Worm (Caenorhabditis elegans) whole organism, late embryonic: ENCODE measurements around the gene srh-127.

Experiments
- C38D4.7 ChIP-seq: fragments of 200-800 bp; sonication (Bioruptor generic); optimal IDR thresholded peaks from 2 replicates; lab custom pipeline; 2018; ENCODE audit warnings: mild to moderate bottlenecking, missing genetic modification characterization, moderate library complexity, missing compliant biosample characterization
- K02D7.2 ChIP-seq: sonication (generic microtip); optimal IDR thresholded peaks from 2 replicates; lab custom pipeline; 2017; ENCODE audit warnings: mild to moderate bottlenecking, missing genetic modification characterization, missing compliant biosample characterization
- ama-1 ChIP-seq: fragments of 150-350 bp; optimal IDR thresholded peaks from 2 replicates; lab custom pipeline; 2014
- ceh-14 ChIP-seq: sonication (generic microtip); optimal IDR thresholded peaks from 2 replicates; lab custom pipeline; 2016; ENCODE audit warnings: missing genotype, missing genetic modification characterization, missing compliant biosample characterization
- ceh-18 ChIP-seq: sonication (generic microtip); optimal IDR thresholded peaks from 2 replicates; lab custom pipeline; 2016; ENCODE audit warnings: missing genetic modification characterization, missing compliant biosample characterization
- ceh-19 ChIP-seq: fragments of 200-800 bp; sonication (Bioruptor generic); optimal IDR thresholded peaks from 2 replicates; lab custom pipeline; 2018; ENCODE audit warnings: mild to moderate bottlenecking, missing genetic modification characterization, missing compliant biosample characterization
- ceh-22 ChIP-seq: sonication (generic microtip); optimal IDR thresholded peaks from 2 replicates; lab custom pipeline; 2017; ENCODE audit warnings: missing biosample characterization, missing genetic modification characterization
- ceh-30 ChIP-seq: fragments of 150-350 bp; optimal IDR thresholded peaks from 2 replicates; lab custom pipeline; 2014; ENCODE audit warnings: missing biosample characterization, missing genetic modification characterization
- ceh-31 ChIP-seq: sonication (generic microtip); optimal IDR thresholded peaks from 2 replicates; lab custom pipeline; 2016; ENCODE audit warnings: missing genetic modification characterization, missing compliant biosample characterization
- ceh-34 ChIP-seq: sonication (generic microtip); optimal IDR thresholded peaks from 2 replicates; lab custom pipeline; 2016; ENCODE audit warnings: mild to moderate bottlenecking, missing genetic modification characterization, missing compliant biosample characterization
- ceh-45 ChIP-seq: fragments of 200-800 bp; sonication (Bioruptor generic); IDR thresholded peaks from 2 replicates; pipeline ENCODE4 v1.3.6; 2022; ENCODE audit warnings: missing genetic modification reagents, missing genetic modification characterization, missing compliant biosample characterization
- ceh-48 ChIP-seq: sonication (generic microtip); optimal IDR thresholded peaks from 2 replicates; lab custom pipeline; 2016; ENCODE audit warnings: missing genetic modification characterization, inconsistent platforms, missing compliant biosample characterization
- ceh-9 ChIP-seq: sonication (generic microtip); optimal IDR thresholded peaks from 2 replicates; lab custom pipeline; 2016; ENCODE audit warnings: mild to moderate bottlenecking, missing genetic modification characterization, inconsistent platforms, missing compliant biosample characterization
- che-1 ChIP-seq: sonication (generic microtip); optimal IDR thresholded peaks from 2 replicates; lab custom pipeline; 2016; ENCODE audit warnings: mild to moderate bottlenecking, missing genetic modification characterization, missing compliant biosample characterization
- elt-2 ChIP-seq: sonication (generic microtip); optimal IDR thresholded peaks from 2 replicates; lab custom pipeline; 2016; ENCODE audit warnings: missing genetic modification reagents, missing genetic modification characterization, missing compliant biosample characterization
- elt-4 ChIP-seq: sonication (generic microtip); optimal IDR thresholded peaks from 2 replicates; lab custom pipeline; 2016; ENCODE audit warnings: missing genetic modification characterization, missing compliant biosample characterization
- ets-4 ChIP-seq: sonication (generic microtip); optimal IDR thresholded peaks from 2 replicates; lab custom pipeline; 2016; ENCODE audit warnings: missing genetic modification characterization, missing compliant biosample characterization
- eyg-1 ChIP-seq: sonication (generic microtip); optimal IDR thresholded peaks from 2 replicates; lab custom pipeline; 2016; ENCODE audit warnings: missing genotype, missing genetic modification characterization, missing compliant biosample characterization
- fax-1 ChIP-seq: sonication (generic microtip); optimal IDR thresholded peaks from 2 replicates; lab custom pipeline; 2016; ENCODE audit warnings: missing genotype, missing genetic modification characterization, missing compliant biosample characterization
- fkh-10 ChIP-seq: fragments of 150-350 bp; optimal IDR thresholded peaks from 2 replicates; lab custom pipeline; 2014; ENCODE audit warnings: missing biosample characterization, missing genetic modification reagents, missing genetic modification characterization
- fkh-6 ChIP-seq: sonication (generic microtip); optimal IDR thresholded peaks from 2 replicates; lab custom pipeline; 2016; ENCODE audit warnings: missing genetic modification characterization, missing compliant biosample characterization
- hlh-13 ChIP-seq: fragments of 200-800 bp; sonication (Bioruptor generic); optimal IDR thresholded peaks from 2 replicates; lab custom pipeline; 2018; ENCODE audit warnings: mild to moderate bottlenecking, missing genetic modification characterization, missing compliant biosample characterization
- hlh-6 ChIP-seq: sonication (generic microtip); optimal IDR thresholded peaks from 2 replicates; lab custom pipeline; 2016; ENCODE audit warnings: missing genotype, missing genetic modification characterization, missing compliant biosample characterization
- hlh-8 ChIP-seq: sonication (generic microtip); optimal IDR thresholded peaks from 2 replicates; lab custom pipeline; 2016; ENCODE audit warnings: missing genotype, missing genetic modification characterization, missing compliant biosample characterization
- lim-6 ChIP-seq: sonication (generic microtip); optimal IDR thresholded peaks from 2 replicates; lab custom pipeline; 2016; ENCODE audit warnings: missing genetic modification characterization, missing compliant biosample characterization
- lin-11 ChIP-seq: fragments of 200-800 bp; sonication (Bioruptor generic); optimal IDR thresholded peaks from 2 replicates; lab custom pipeline; 2018; ENCODE audit warnings: mild to moderate bottlenecking, missing genetic modification characterization, missing compliant biosample characterization
- madf-2 ChIP-seq: sonication (generic microtip); optimal IDR thresholded peaks from 2 replicates; lab custom pipeline; 2017; ENCODE audit warnings: missing genetic modification characterization, missing compliant biosample characterization
- mec-3 ChIP-seq: sonication (generic microtip); optimal IDR thresholded peaks from 2 replicates; lab custom pipeline; 2016; ENCODE audit warnings: borderline replicate concordance, missing genetic modification characterization, missing compliant biosample characterization
- nfya-1 ChIP-seq: sonication (generic microtip); optimal IDR thresholded peaks from 2 replicates; lab custom pipeline; 2017; ENCODE audit warnings: missing genetic modification characterization, mild to moderate bottlenecking, missing compliant biosample characterization, antibody characterized with exemption, moderate library complexity
- nhr-11 ChIP-seq: fragments of 150-350 bp; optimal IDR thresholded peaks from 2 replicates; lab custom pipeline; 2014; ENCODE audit warnings: missing biosample characterization, missing genetic modification characterization
- nhr-232 ChIP-seq: sonication (generic microtip); optimal IDR thresholded peaks from 2 replicates; lab custom pipeline; 2016; ENCODE audit warnings: missing genetic modification characterization, missing compliant biosample characterization
- odd-2 ChIP-seq: sonication (generic microtip); optimal IDR thresholded peaks from 2 replicates; lab custom pipeline; 2017; ENCODE audit warnings: antibody characterized with exemption, mild to moderate bottlenecking, missing genetic modification characterization, missing compliant biosample characterization
- pat-9 ChIP-seq: fragments of 200-800 bp; sonication (Bioruptor generic); optimal IDR thresholded peaks from 2 replicates; lab custom pipeline; 2018; ENCODE audit warnings: mild to moderate bottlenecking, missing genetic modification characterization, moderate library complexity, missing compliant biosample characterization
- pax-1 ChIP-seq: fragments of 150-350 bp; optimal IDR thresholded peaks from 2 replicates; lab custom pipeline; 2014; ENCODE audit warnings: missing biosample characterization, missing genetic modification characterization
- pha-2 ChIP-seq: sonication (generic microtip); optimal IDR thresholded peaks from 2 replicates; lab custom pipeline; 2017; ENCODE audit warnings: mild to moderate bottlenecking, missing genetic modification characterization, missing compliant biosample characterization
- pha-4 ChIP-seq: fragments of 150-350 bp; optimal IDR thresholded peaks from 2 replicates; lab custom pipeline; 2018; ENCODE audit warnings: missing biosample characterization, missing genetic modification reagents, missing genetic modification characterization
- pqm-1 ChIP-seq: sonication (generic microtip); optimal IDR thresholded peaks from 2 replicates; lab custom pipeline; 2016; ENCODE audit warnings: missing genetic modification characterization, missing compliant biosample characterization
- pros-1 ChIP-seq: fragments of 150-350 bp; optimal IDR thresholded peaks from 2 replicates; lab custom pipeline; 2014; ENCODE audit warnings: missing biosample characterization, missing genetic modification reagents, missing genetic modification characterization
- ref-2 ChIP-seq: sonication (generic microtip); optimal IDR thresholded peaks from 2 replicates; lab custom pipeline; 2016; ENCODE audit warnings: missing genetic modification characterization, missing compliant biosample characterization
- rnt-1 ChIP-seq: sonication (generic microtip); optimal IDR thresholded peaks from 2 replicates; lab custom pipeline; 2016; ENCODE audit warnings: missing genetic modification characterization, missing compliant biosample characterization
- sdc-2 ChIP-seq: sonication (generic microtip); optimal IDR thresholded peaks from 2 replicates; lab custom pipeline; 2016; ENCODE audit warnings: missing genotype, missing genetic modification characterization, missing compliant biosample characterization
- sox-2 ChIP-seq: fragments of 200-800 bp; sonication (Bioruptor generic); IDR thresholded peaks from 2 replicates; pipeline ENCODE4 v1.3.6; 2022; ENCODE audit warnings: missing genetic modification reagents, missing genetic modification characterization, missing compliant biosample characterization
- ttx-3 ChIP-seq: sonication (generic microtip); optimal IDR thresholded peaks from 2 replicates; lab custom pipeline; 2016; ENCODE audit warnings: missing genetic modification reagents, missing genetic modification characterization, missing compliant biosample characterization
- unc-3 ChIP-seq, 2 experiments: fragments of 200-800 bp in 1 of 2; sonication (Bioruptor generic) in 1 of 2; sonication (generic microtip) in 1 of 2; conservative IDR thresholded peaks in 1 of 2; optimal IDR thresholded peaks in 1 of 2; 2 replicates each; pipeline versions ENCODE4 v1.3.6 to Lab custom; 2016 to 2022; ENCODE audit warnings: missing compliant biosample characterization in 2 of 2, missing genetic modification characterization in 2 of 2, missing genetic modification reagents in 1 of 2
- unc-42 ChIP-seq: sonication (generic microtip); optimal IDR thresholded peaks from 2 replicates; lab custom pipeline; 2016; ENCODE audit warnings: missing genotype, missing genetic modification characterization, missing compliant biosample characterization
- unc-86 ChIP-seq: sonication (generic microtip); optimal IDR thresholded peaks from 2 replicates; lab custom pipeline; 2016; ENCODE audit warnings: missing genetic modification characterization, missing compliant biosample characterization
- ztf-16 ChIP-seq: sonication (generic microtip); optimal IDR thresholded peaks from 2 replicates; lab custom pipeline; 2017; ENCODE audit warnings: missing genetic modification characterization, missing compliant biosample characterization

srh-127 gene

ce11 chrV:2859738-2860137 is 33.3 kb upstream of the srh-127 start, which contains the start of gene srj-54:
TSS of gene srj-54 (minus strand) at chrV:2859838.
- TF ChIP-seq ceh-45 (no peak), C38D4.7 (GFP tag; lab: Kevin White, UChicago) (no peak), hlh-13 (no peak), ets-4 (no peak), odd-2 (tag; lab: Kevin White, UChicago) (no peak), ceh-22 (tag; lab: Kevin White, UChicago) (no peak), pat-9 (tag; lab: Kevin White, UChicago) (no peak), ceh-31 (tag; lab: Kevin White, UChicago) (no peak), ama-1 (no peak), pha-4 (tag; lab: Kevin White, UChicago) (no peak), sox-2 (GFP tag; lab: Robert Waterston, UW) (no peak), K02D7.2 (tag; lab: Kevin White, UChicago) (no peak), ceh-14 (no peak), nfya-1 (tag; lab: Kevin White, UChicago) (no peak), mec-3 (no peak)

ce11 chrV:2861505-2861904 is 31.6 kb upstream of the srh-127 start, which contains the start of gene srh-270:
TSS of gene srh-270 (minus strand) at chrV:2861605.
- TF ChIP-seq ceh-18 (tag; lab: Kevin White, UChicago), result no peak
- TF ChIP-seq pros-1 (tag; lab: Kevin White, UChicago), result no peak
- no peak for TF ChIP-seq hlh-8 (tag; lab: Kevin White, UChicago)
- TF ChIP-seq elt-2, result no peak
- TF ChIP-seq ceh-31 (tag; lab: Kevin White, UChicago), result no peak
- TF ChIP-seq ceh-48, result no peak
- no peak for TF ChIP-seq nfya-1 (tag; lab: Kevin White, UChicago)
- TF ChIP-seq ets-4, result no peak
- TF ChIP-seq ceh-19 (GFP tag; lab: Kevin White, UChicago), result no peak
- no peak for TF ChIP-seq ceh-34 (tag; lab: Kevin White, UChicago)
- no peak for TF ChIP-seq mec-3
- TF ChIP-seq unc-3 (GFP tag; conservative IDR thresholded peaks at IDR 0.05; lab: Robert Waterston, UW), result no peak
- no peak for TF ChIP-seq unc-3 (tag; optimal IDR thresholded peaks at IDR 0.05; lab: Kevin White, UChicago)
- no peak for TF ChIP-seq pax-1 (tag; lab: Kevin White, UChicago)
- no peak for TF ChIP-seq nhr-11 (tag; lab: Kevin White, UChicago)
- no peak for TF ChIP-seq fax-1 (tag; lab: Kevin White, UChicago)
- no peak for TF ChIP-seq che-1
- TF ChIP-seq odd-2 (tag; lab: Kevin White, UChicago), result no peak
- no peak for TF ChIP-seq elt-4 (tag; lab: Kevin White, UChicago)
- TF ChIP-seq sdc-2 (tag; lab: Kevin White, UChicago), result no peak
- no peak for TF ChIP-seq eyg-1 (tag; lab: Kevin White, UChicago)

DNA sequence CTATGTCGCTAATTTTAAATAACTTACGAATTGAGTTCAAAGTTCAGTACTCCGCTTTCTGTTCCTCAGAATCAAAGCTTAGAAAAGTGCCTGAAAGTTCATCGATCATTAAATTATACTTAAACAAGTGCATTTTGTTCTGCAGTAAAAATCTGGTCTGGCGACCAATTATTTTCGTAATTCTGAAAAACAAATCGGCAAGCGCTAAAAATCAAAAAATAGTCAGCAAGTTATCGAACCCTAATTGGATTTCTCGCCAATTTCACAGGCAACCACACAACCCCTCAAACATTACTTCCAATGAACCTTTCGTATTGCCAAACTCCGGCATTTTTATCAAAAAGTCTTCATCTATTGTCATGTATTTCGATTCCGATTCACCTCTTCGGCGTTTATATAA is 30.0 kb upstream of the srh-127 start, which contains the start of gene srh-272:
srh-272 (plus strand) TSS at position 301 of the 400 bp plus-strand sequence.
- TF ChIP-seq pqm-1 (tag; lab: Kevin White, UChicago) (no peak), fkh-10 (no peak), elt-2 (no peak), madf-2 (tag; lab: Kevin White, UChicago) (no peak), lin-11 (tag; lab: Kevin White, UChicago) (no peak), lim-6 (tag; lab: Kevin White, UChicago) (no peak), fax-1 (tag; lab: Kevin White, UChicago) (no peak), pax-1 (tag; lab: Kevin White, UChicago) (no peak)

- TF ChIP-seq fkh-6, result no peak
- TF ChIP-seq pat-9 (tag; lab: Kevin White, UChicago), result no peak
- no peak for TF ChIP-seq hlh-6 (tag; lab: Kevin White, UChicago)
- TF ChIP-seq nhr-232 (tag; lab: Kevin White, UChicago), result no peak
- no peak for TF ChIP-seq ttx-3
- TF ChIP-seq rnt-1 (tag; lab: Kevin White, UChicago), result no peak
- TF ChIP-seq elt-2, result no peak
- no peak for TF ChIP-seq unc-42 (tag; lab: Kevin White, UChicago)
- no peak for TF ChIP-seq mec-3
- no peak for TF ChIP-seq ceh-30 (tag; lab: Kevin White, UChicago)
- TF ChIP-seq sdc-2 (tag; lab: Kevin White, UChicago), result no peak
- no peak for TF ChIP-seq unc-86 (tag; lab: Kevin White, UChicago)
- TF ChIP-seq ceh-9 (tag; lab: Kevin White, UChicago), result no peak
- TF ChIP-seq fax-1 (tag; lab: Kevin White, UChicago), result no peak
- no peak for TF ChIP-seq ref-2
- no peak for TF ChIP-seq pha-2 (tag; lab: Kevin White, UChicago)
- TF ChIP-seq ets-4, result no peak
- TF ChIP-seq ztf-16 (tag; lab: Kevin White, UChicago), result no peak
Observed at ce11 chrV:2864899-2865298, 28.2 kb upstream of the srh-127 start, which contains the start of gene srh-240. TSS of gene srh-240 (plus strand) at chrV:2865199.
